Fruit fly (Drosophila melanogaster): ENCODE measurements around the gene CG8870.

The CG8870 gene

DNA sequence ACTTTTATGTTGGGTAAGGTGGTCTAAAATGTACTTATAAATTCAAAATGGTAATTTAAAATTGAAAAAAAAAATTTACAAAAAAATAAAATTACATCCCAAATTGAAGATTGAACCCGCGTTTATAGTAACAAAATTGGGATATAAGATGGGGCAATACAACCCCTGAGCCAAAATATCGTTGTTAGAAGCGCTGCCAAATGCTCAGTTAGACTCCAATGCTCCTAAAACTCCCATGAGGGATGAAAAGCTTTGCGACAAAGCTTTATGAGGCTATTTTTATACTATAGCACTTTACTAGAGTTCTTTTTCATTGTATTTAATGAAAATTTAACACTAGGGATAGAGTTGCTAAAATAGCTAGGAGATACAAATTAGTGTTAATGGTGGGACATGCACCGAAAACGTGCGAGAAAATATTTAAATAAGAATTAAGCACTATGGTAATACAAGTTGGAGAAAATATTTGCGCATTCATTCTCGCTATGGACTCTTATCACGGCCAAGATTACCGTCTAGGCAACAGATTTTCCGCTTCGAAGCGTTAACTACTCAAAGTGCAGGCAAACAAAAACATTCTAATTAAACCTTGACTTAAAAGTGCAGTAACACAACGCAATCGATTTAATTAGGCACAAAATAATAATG is 16.2 kb upstream of the CG8870 start:
- TF ChIP-seq D1 (tag; optimal IDR thresholded peaks at IDR 0.05) = no peak
- no peak for TF ChIP-seq CG15710 (tag; optimal IDR thresholded peaks at IDR 0.05)
- no peak for TF ChIP-seq CG14655 (GFP tag; optimal IDR thresholded peaks at IDR 0.05)
- TF ChIP-seq Ets98B (GFP tag; IDR thresholded peaks at IDR 0.05) = no peak
- TF ChIP-seq CG9948 (tag; optimal IDR thresholded peaks at IDR 0.05) = no peak
- TF ChIP-seq CG8159 (tag; optimal IDR thresholded peaks at IDR 0.05) = no peak
- no peak for TF ChIP-seq CG4496 (GFP tag; IDR thresholded peaks at IDR 0.05)
- TF ChIP-seq rn (GFP tag; IDR thresholded peaks at IDR 0.05) = no peak

- TF ChIP-seq Pif1A (GFP tag; optimal IDR thresholded peaks at IDR 0.05) (peak; percentile 94), Snoo (tag; optimal IDR thresholded peaks at IDR 0.05) (peak; percentile 97), CG12605 (GFP tag; IDR thresholded peaks at IDR 0.05) (peak; percentile 85), CG34367 (tag; optimal IDR thresholded peaks at IDR 0.05) (peak; percentile 89), CG10348 (GFP tag; IDR thresholded peaks at IDR 0.05) (peak; percentile 56; the same call in 1 of the 2 replicates), rn (GFP tag; IDR thresholded peaks at IDR 0.05) (peak; percentile 85), CG13204 (GFP tag; optimal IDR thresholded peaks at IDR 0.05) (peak; percentile 94), CG14655 (GFP tag; optimal IDR thresholded peaks at IDR 0.05) (peak; percentile 98), fd96Ca (GFP tag; IDR thresholded peaks at IDR 0.05) (peak; percentile 83), gl (tag; optimal IDR thresholded peaks at IDR 0.05) (peak; percentile 51), CG15710 (tag; optimal IDR thresholded peaks at IDR 0.05) (peak; percentile 95), EcR (GFP tag; optimal IDR thresholded peaks at IDR 0.05) (peak; percentile 39), Pif1B (GFP tag; optimal IDR thresholded peaks at IDR 0.05) (peak; percentile 93), CG8301 (tag; optimal IDR thresholded peaks at IDR 0.05) (peak; percentile 98), CG32121 (GFP tag; IDR thresholded peaks at IDR 0.05) (peak; percentile 94), CG4496 (GFP tag; IDR thresholded peaks at IDR 0.05) (peak; percentile 91), CG9948 (tag; optimal IDR thresholded peaks at IDR 0.05) (peak; percentile 94), Ets98B (GFP tag; IDR thresholded peaks at IDR 0.05) (peak; percentile 90), D1 (tag; optimal IDR thresholded peaks at IDR 0.05) (peak; percentile 98), CG17806 (tag; optimal IDR thresholded peaks at IDR 0.05) (peak; percentile 96), CG8159 (tag; optimal IDR thresholded peaks at IDR 0.05) (peak; percentile 98)
These were observed 15.2 kb upstream of the CG8870 start, which contains the start of gene Dic1 for dm6 chr3R:13364175-13365174. TSS of gene Dic1 (plus strand) at chr3R:13364938.

DNA sequence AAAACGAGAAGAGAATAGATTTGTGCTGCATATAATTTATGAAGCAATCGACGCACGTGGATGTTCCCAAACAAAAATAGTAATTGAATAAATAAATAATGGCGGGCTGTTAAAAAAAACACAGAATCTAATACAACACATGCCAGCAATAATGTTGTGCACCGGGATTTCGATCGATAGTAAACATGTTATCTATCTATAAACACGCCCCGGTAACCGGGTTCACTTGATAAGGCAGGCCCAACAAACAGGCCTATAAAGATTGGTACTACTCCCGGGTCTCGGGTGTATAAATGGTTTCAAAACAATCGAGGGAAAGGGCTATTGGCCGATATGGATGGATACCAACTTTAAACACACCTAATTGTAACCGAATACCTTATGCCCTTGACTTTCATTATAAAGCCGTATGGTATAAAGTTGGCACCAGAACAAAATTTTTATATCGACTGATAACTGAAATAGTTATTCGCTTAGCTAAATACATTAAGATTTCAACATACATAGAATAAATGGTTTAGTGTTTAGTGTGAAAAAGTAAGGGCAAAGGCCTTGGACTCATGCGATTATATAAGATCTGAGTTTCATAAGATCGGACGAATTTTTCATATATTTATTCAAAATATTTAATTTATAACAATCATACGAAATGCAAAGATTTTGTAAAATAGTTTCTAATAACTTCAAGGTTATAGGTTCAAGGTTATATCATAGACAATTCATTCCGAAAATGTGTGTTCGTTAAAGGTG is 13.8 kb upstream of the CG8870 start:
- TF ChIP-seq EcR (GFP tag; optimal IDR thresholded peaks at IDR 0.05) = peak; percentile 11
- TF ChIP-seq Ets98B (GFP tag; IDR thresholded peaks at IDR 0.05) = no peak
- TF ChIP-seq Pif1B (GFP tag; optimal IDR thresholded peaks at IDR 0.05) = no peak
- TF ChIP-seq fd96Ca (GFP tag; IDR thresholded peaks at IDR 0.05) = no peak
- TF ChIP-seq CG32121 (GFP tag; IDR thresholded peaks at IDR 0.05) = no peak
- TF ChIP-seq CG10348 (GFP tag; IDR thresholded peaks at IDR 0.05) = no peak
- no peak for TF ChIP-seq CG15710 (tag; optimal IDR thresholded peaks at IDR 0.05)
- no peak for TF ChIP-seq CG12605 (GFP tag; IDR thresholded peaks at IDR 0.05)
- peak; percentile 24 for TF ChIP-seq Snoo (tag; optimal IDR thresholded peaks at IDR 0.05)
- TF ChIP-seq CG8159 (tag; optimal IDR thresholded peaks at IDR 0.05) = no peak

DNA sequence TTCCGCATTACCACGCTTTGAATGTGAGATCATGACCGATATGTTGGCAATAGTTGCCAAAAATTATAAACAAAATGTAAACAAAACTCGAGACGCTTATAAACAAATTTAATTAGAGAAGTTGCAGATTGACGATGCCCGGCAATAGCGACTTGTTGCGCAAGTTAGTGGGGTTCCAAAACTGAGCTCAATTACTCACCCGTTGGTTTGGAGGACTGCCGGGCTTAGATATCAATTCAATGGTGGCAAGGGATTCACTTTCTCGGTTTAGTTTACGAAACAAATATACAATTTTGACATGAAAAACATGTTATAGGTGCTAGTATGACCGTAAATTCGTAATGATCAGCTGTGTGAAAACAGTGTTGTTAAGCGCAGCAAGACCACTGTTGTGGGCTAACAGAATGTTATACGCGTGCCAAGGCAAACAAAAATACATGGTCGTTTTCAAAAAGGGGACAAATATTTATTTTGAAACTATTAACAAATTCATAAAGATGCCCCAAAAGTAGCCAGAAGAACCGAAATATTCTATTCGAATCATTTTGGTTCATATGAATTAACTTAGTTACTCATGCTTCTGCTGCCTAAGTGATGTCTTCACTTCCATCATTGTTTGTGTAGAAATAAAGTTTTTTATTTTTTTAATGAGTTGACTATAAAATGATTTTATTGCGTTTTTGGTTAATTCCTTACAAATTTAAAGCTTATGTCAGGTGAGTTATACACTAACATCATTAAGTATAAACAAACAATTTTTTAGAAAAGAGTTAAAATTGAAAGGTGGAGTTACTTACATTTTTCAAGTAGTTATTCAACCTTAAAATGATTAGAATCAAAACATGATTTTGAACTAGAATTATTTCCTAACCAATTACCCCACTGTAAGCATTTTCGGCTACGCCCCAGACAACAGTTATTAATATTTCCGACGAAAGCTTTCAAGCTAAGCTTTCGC is 12.8 kb upstream of the CG8870 start, which contains the start of gene Elp6:
Gene Elp6, minus strand, starts transcription at position 350 of the 958 bp plus-strand sequence.
- TF ChIP-seq rn (GFP tag; IDR thresholded peaks at IDR 0.05) = peak; percentile 27
- no peak for TF ChIP-seq CG10348 (GFP tag; IDR thresholded peaks at IDR 0.05)
- TF ChIP-seq CG17806 (tag; optimal IDR thresholded peaks at IDR 0.05) = peak; percentile 67
- TF ChIP-seq CG12605 (GFP tag; IDR thresholded peaks at IDR 0.05) = no peak
- TF ChIP-seq Pif1B (GFP tag; optimal IDR thresholded peaks at IDR 0.05) = peak; percentile 60
- TF ChIP-seq CG15710 (tag; optimal IDR thresholded peaks at IDR 0.05) = peak; percentile 80
- TF ChIP-seq Pif1A (GFP tag; optimal IDR thresholded peaks at IDR 0.05) = peak; percentile 77
- peak; percentile 75 for TF ChIP-seq CG9948 (tag; optimal IDR thresholded peaks at IDR 0.05)
- peak; percentile 84 for TF ChIP-seq Snoo (tag; optimal IDR thresholded peaks at IDR 0.05)
- peak; percentile 58 for TF ChIP-seq CG34367 (tag; optimal IDR thresholded peaks at IDR 0.05)
- TF ChIP-seq Ets98B (GFP tag; IDR thresholded peaks at IDR 0.05) = peak; percentile 35; the same call in 1 of the 2 replicates
- peak; percentile 86 for TF ChIP-seq CG8159 (tag; optimal IDR thresholded peaks at IDR 0.05)
- no peak for TF ChIP-seq gl (tag; optimal IDR thresholded peaks at IDR 0.05)
- TF ChIP-seq CG32121 (GFP tag; IDR thresholded peaks at IDR 0.05) = peak; percentile 47; the same call in 1 of the 2 replicates
- peak; percentile 30 for TF ChIP-seq CG13204 (GFP tag; optimal IDR thresholded peaks at IDR 0.05)
- TF ChIP-seq fd96Ca (GFP tag; IDR thresholded peaks at IDR 0.05) = peak; percentile 26; the same call in 1 of the 3 replicates
- no peak for TF ChIP-seq EcR (GFP tag; optimal IDR thresholded peaks at IDR 0.05)
- TF ChIP-seq CG8301 (tag; optimal IDR thresholded peaks at IDR 0.05) = peak; percentile 75
- TF ChIP-seq CG14655 (GFP tag; optimal IDR thresholded peaks at IDR 0.05) = peak; percentile 84
- TF ChIP-seq D1 (tag; optimal IDR thresholded peaks at IDR 0.05) = peak; percentile 49
- peak; percentile 70 for TF ChIP-seq CG4496 (GFP tag; IDR thresholded peaks at IDR 0.05)
